Fruit fly (Drosophila melanogaster) whole organism, prepupa: Measurements from ENCODE around the gene CG18787.

Experiments
- Blimp-1 ChIP-seq: fragments of 200-800 bp; sonication (Bioruptor generic); optimal IDR thresholded peaks from 3 replicates; lab custom pipeline; 2017; ENCODE audit warnings: missing biosample characterization, missing genetic modification characterization, mild to moderate bottlenecking, moderate library complexity, missing genetic modification reagents
- CG10631 ChIP-seq: fragments of 200-800 bp; sonication (Bioruptor generic); optimal IDR thresholded peaks from 2 replicates; lab custom pipeline; 2016; ENCODE audit warnings: missing biosample characterization, missing genetic modification characterization
- CG11762 ChIP-seq: fragments of 200-800 bp; sonication (Bioruptor generic); optimal IDR thresholded peaks from 3 replicates; lab custom pipeline; 2016; ENCODE audit warnings: missing biosample characterization, missing genetic modification characterization; ENCODE audit not compliant: insufficient read depth
- CG11902 ChIP-seq: fragments of 200-800 bp; sonication (Bioruptor generic); optimal IDR thresholded peaks from 3 replicates; lab custom pipeline; 2016; ENCODE audit warnings: missing biosample characterization, missing genetic modification characterization
- CG15336 ChIP-seq: fragments of 200-800 bp; sonication (Bioruptor generic); IDR thresholded peaks from 2 replicates; pipeline ENCODE4 v1.3.6; 2022; ENCODE audit warnings: missing biosample characterization, missing genetic modification characterization
- CG1621 ChIP-seq: fragments of 200-800 bp; sonication (Bioruptor generic); optimal IDR thresholded peaks from 3 replicates; lab custom pipeline; 2018; ENCODE audit warnings: missing biosample characterization, mild to moderate bottlenecking, missing genetic modification characterization
- CG31627 ChIP-seq: fragments of 200-800 bp; sonication (Bioruptor generic); optimal IDR thresholded peaks from 3 replicates; lab custom pipeline; 2016; ENCODE audit warnings: missing biosample characterization, missing genetic modification characterization
- CG32006 ChIP-seq: fragments of 200-800 bp; sonication (Bioruptor generic); optimal IDR thresholded peaks from 3 replicates; lab custom pipeline; 2017; ENCODE audit warnings: missing biosample characterization, mild to moderate bottlenecking, missing genetic modification characterization
- CG3919 ChIP-seq: fragments of 200-800 bp; sonication (Bioruptor generic); optimal IDR thresholded peaks from 3 replicates; lab custom pipeline; 2016; ENCODE audit warnings: missing biosample characterization, missing genetic modification characterization
- CG4318 ChIP-seq: fragments of 200-800 bp; sonication (Bioruptor generic); optimal IDR thresholded peaks from 3 replicates; lab custom pipeline; 2017; ENCODE audit warnings: missing biosample characterization, mild to moderate bottlenecking, missing genetic modification characterization
- CG6276 ChIP-seq: fragments of 200-800 bp; sonication (Bioruptor generic); optimal IDR thresholded peaks from 2 replicates; lab custom pipeline; 2017; ENCODE audit warnings: missing biosample characterization, mild to moderate bottlenecking, missing genetic modification characterization
- CG8119 ChIP-seq: fragments of 200-800 bp; sonication (Bioruptor generic); IDR thresholded peaks from 3 replicates; pipeline ENCODE4 v1.3.6; 2022; ENCODE audit warnings: missing biosample characterization, missing genetic modification characterization
- CG8319 ChIP-seq: fragments of 200-800 bp; sonication (Bioruptor generic); optimal IDR thresholded peaks from 3 replicates; lab custom pipeline; 2016; ENCODE audit warnings: missing biosample characterization, missing genetic modification characterization
- CG8632 ChIP-seq: fragments of 200-800 bp; sonication (Bioruptor generic); optimal IDR thresholded peaks from 3 replicates; lab custom pipeline; 2016; ENCODE audit warnings: missing biosample characterization, missing genetic modification characterization
- CG9139 ChIP-seq: fragments of 200-800 bp; sonication (Bioruptor generic); optimal IDR thresholded peaks from 3 replicates; lab custom pipeline; 2017; ENCODE audit warnings: missing biosample characterization, mild to moderate bottlenecking, missing genetic modification characterization
- Eip75B ChIP-seq: fragments of 200-800 bp; sonication (Bioruptor generic); optimal IDR thresholded peaks from 3 replicates; lab custom pipeline; 2016; ENCODE audit warnings: missing biosample characterization, missing genetic modification characterization
- Eip78C ChIP-seq: fragments of 200-800 bp; sonication (Bioruptor generic); peaks from one replicate; lab custom pipeline; 2016; ENCODE audit warnings: missing biosample characterization, missing genetic modification characterization
- Eip93F ChIP-seq: fragments of 200-800 bp; sonication (Bioruptor generic); optimal IDR thresholded peaks from 2 replicates; lab custom pipeline; 2016; ENCODE audit warnings: missing biosample characterization, mild to moderate bottlenecking, missing genetic modification characterization
- Ets21C ChIP-seq: fragments of 200-800 bp; sonication (Bioruptor generic); optimal IDR thresholded peaks from 3 replicates; lab custom pipeline; 2016; ENCODE audit warnings: missing biosample characterization, missing genetic modification characterization
- Ets96B ChIP-seq: fragments of 200-800 bp; optimal IDR thresholded peaks from 2 replicates; lab custom pipeline; 2019; ENCODE audit warnings: missing biosample characterization, mild to moderate bottlenecking, missing genetic modification characterization, moderate library complexity
- Gug ChIP-seq: fragments of 200-800 bp; sonication (Bioruptor generic); IDR thresholded peaks from 2 replicates; pipeline ENCODE4 v1.3.6; 2022; ENCODE audit warnings: missing biosample characterization, missing genetic modification characterization
- Hr38 ChIP-seq: sonication (Bioruptor generic); optimal IDR thresholded peaks from 2 replicates; lab custom pipeline; 2016; ENCODE audit warnings: missing biosample characterization, missing genetic modification characterization
- Hr39 ChIP-seq: fragments of 200-800 bp; sonication (Bioruptor generic); optimal IDR thresholded peaks from 2 replicates; lab custom pipeline; 2016; ENCODE audit warnings: missing biosample characterization, missing genetic modification characterization
- Hr4 ChIP-seq: fragments of 200-800 bp; sonication (Bioruptor generic); optimal IDR thresholded peaks from 3 replicates; lab custom pipeline; 2016; ENCODE audit warnings: missing biosample characterization, missing genetic modification characterization
- Lpt ChIP-seq: fragments of 200-800 bp; sonication (Bioruptor generic); optimal IDR thresholded peaks from 3 replicates; lab custom pipeline; 2016; ENCODE audit warnings: missing biosample characterization, missing genetic modification characterization
- Smox ChIP-seq: fragments of 200-800 bp; sonication (Bioruptor generic); optimal IDR thresholded peaks from 3 replicates; lab custom pipeline; 2016; ENCODE audit warnings: missing biosample characterization, missing genetic modification characterization
- Sox102F ChIP-seq: fragments of 200-800 bp; sonication (Bioruptor generic); optimal IDR thresholded peaks from 2 replicates; lab custom pipeline; 2016; ENCODE audit warnings: missing biosample characterization, mild to moderate bottlenecking, missing genetic modification characterization
- Sox14 ChIP-seq: fragments of 200-800 bp; sonication (Bioruptor generic); optimal IDR thresholded peaks from 3 replicates; lab custom pipeline; 2016; ENCODE audit warnings: missing biosample characterization, missing genetic modification characterization
- Sox15 ChIP-seq: fragments of 200-800 bp; sonication (Bioruptor generic); optimal IDR thresholded peaks from 3 replicates; lab custom pipeline; 2016; ENCODE audit warnings: missing biosample characterization, missing genetic modification characterization
- achi ChIP-seq: fragments of 200-800 bp; sonication (Bioruptor generic); optimal IDR thresholded peaks from 3 replicates; lab custom pipeline; 2016; ENCODE audit warnings: missing biosample characterization, missing genetic modification characterization
- acj6 ChIP-seq: fragments of 200-800 bp; sonication (Bioruptor generic); optimal IDR thresholded peaks from 3 replicates; lab custom pipeline; 2016; ENCODE audit warnings: missing biosample characterization, missing genetic modification characterization
- dac ChIP-seq: fragments of 200-800 bp; sonication (Bioruptor generic); optimal IDR thresholded peaks from 2 replicates; lab custom pipeline; 2017; ENCODE audit warnings: missing biosample characterization, mild to moderate bottlenecking, missing genetic modification characterization
- esn ChIP-seq: fragments of 200-800 bp; sonication (Bioruptor generic); optimal IDR thresholded peaks from 2 replicates; lab custom pipeline; 2016; ENCODE audit warnings: missing biosample characterization, mild to moderate bottlenecking, missing genetic modification characterization, moderate library complexity
- fd59A ChIP-seq: fragments of 200-800 bp; sonication (Bioruptor generic); optimal IDR thresholded peaks from 2 replicates; lab custom pipeline; 2017; ENCODE audit warnings: missing biosample characterization, mild to moderate bottlenecking, missing genetic modification characterization, missing genetic modification reagents
- fd85E ChIP-seq: fragments of 200-800 bp; sonication (Bioruptor generic); optimal IDR thresholded peaks from 3 replicates; lab custom pipeline; 2016; ENCODE audit warnings: missing biosample characterization, missing genetic modification characterization
- lz ChIP-seq: fragments of 200-800 bp; sonication (Bioruptor generic); optimal IDR thresholded peaks from 3 replicates; lab custom pipeline; 2016; ENCODE audit warnings: missing biosample characterization, missing genetic modification characterization
- pdm3 ChIP-seq: fragments of 200-800 bp; sonication (Bioruptor generic); optimal IDR thresholded peaks from 3 replicates; lab custom pipeline; 2016; ENCODE audit warnings: missing biosample characterization, missing genetic modification characterization
- spab ChIP-seq: fragments of 200-800 bp; sonication (Bioruptor generic); optimal IDR thresholded peaks from 2 replicates; lab custom pipeline; 2017; ENCODE audit warnings: missing biosample characterization, mild to moderate bottlenecking, missing genetic modification characterization, missing genetic modification reagents
- ss ChIP-seq, 2 experiments: fragments of 200-800 bp; sonication (Bioruptor generic); optimal IDR thresholded peaks; 2 replicates in 1 of 2; 3 replicates in 1 of 2; lab custom pipeline; 2017 to 2018; ENCODE audit warnings: mild to moderate bottlenecking in 2 of 2, missing biosample characterization in 2 of 2, missing genetic modification characterization in 2 of 2, moderate library complexity in 1 of 2
- svp ChIP-seq: fragments of 200-800 bp; sonication (Bioruptor generic); peaks from one replicate; lab custom pipeline; 2016; ENCODE audit warnings: missing biosample characterization, missing genetic modification characterization
- topi ChIP-seq: fragments of 200-800 bp; sonication (Bioruptor generic); optimal IDR thresholded peaks from 3 replicates; lab custom pipeline; 2016; ENCODE audit warnings: missing biosample characterization, missing genetic modification characterization
- vri ChIP-seq: fragments of 200-800 bp; sonication (Bioruptor generic); optimal IDR thresholded peaks from 3 replicates; lab custom pipeline; 2016; ENCODE audit warnings: missing biosample characterization, mild to moderate bottlenecking, missing genetic modification characterization

Gene CG18787

dm6 chr2L:12045941-12046855 is 47.1 kb upstream of the CG18787 start, which contains the start of gene CG6770 (continued):
- peak; percentile 74 for TF ChIP-seq CG10631 (GFP tag; lab: Kevin White, UChicago)
- TF ChIP-seq Gug (GFP tag; lab: Robert Waterston, UW), result peak; percentile 76
- TF ChIP-seq CG15336 (GFP tag; lab: Robert Waterston, UW), result peak; percentile 92
- TF ChIP-seq CG32006 (GFP tag; lab: Kevin White, UChicago), result peak; percentile 83
- peak; percentile 89 for TF ChIP-seq acj6
- TF ChIP-seq CG4318 (GFP tag; lab: Kevin White, UChicago), result peak; percentile 38
- peak; percentile 75 for TF ChIP-seq Blimp-1 (GFP tag; lab: Kevin White, UChicago)
- peak; percentile 79 for TF ChIP-seq Ets21C
- peak; percentile 78 for TF ChIP-seq spab (GFP tag; lab: Kevin White, UChicago)
- TF ChIP-seq vri (GFP tag; lab: Kevin White, UChicago), result peak; percentile 87
- TF ChIP-seq ss (GFP tag; optimal IDR thresholded peaks at IDR 0.05; lab: Kevin White, UChicago), result peak; percentile 81 to 87
- TF ChIP-seq CG11902 (GFP tag; lab: Kevin White, UChicago), result peak; percentile 63
- TF ChIP-seq Eip75B, result peak; percentile 85
- TF ChIP-seq Sox102F, result peak; percentile 91
- peak; percentile 89 for TF ChIP-seq CG8119 (GFP tag; lab: Robert Waterston, UW)
- TF ChIP-seq Ets96B (tag; lab: Kevin White, UChicago), result peak; percentile 85
- TF ChIP-seq CG31627, result peak; percentile 82
- no peak for TF ChIP-seq Hr38 (GFP tag; lab: Kevin White, UChicago)
- peak; percentile 25 for TF ChIP-seq dac (GFP tag; lab: Kevin White, UChicago)
- peak; percentile 97 for TF ChIP-seq Eip78C (GFP tag; lab: Kevin White, UChicago)
- peak; percentile 64 for TF ChIP-seq CG1621 (tag; lab: Kevin White, UChicago)

dm6 chr2L:12045578-12045940 is 46.4 kb upstream of the CG18787 start:
- no peak for TF ChIP-seq CG15336 (GFP tag; lab: Robert Waterston, UW)
- TF ChIP-seq CG11902 (GFP tag; lab: Kevin White, UChicago), result no peak
- no peak for TF ChIP-seq esn (GFP tag; lab: Kevin White, UChicago)
- no peak for TF ChIP-seq vri (GFP tag; lab: Kevin White, UChicago)
- TF ChIP-seq Lpt (GFP tag; lab: Kevin White, UChicago), result no peak
- TF ChIP-seq Eip93F (GFP tag; lab: Kevin White, UChicago), result no peak
- no peak for TF ChIP-seq pdm3 (GFP tag; lab: Kevin White, UChicago)

dm6 chr2L:12044613-12045350 is 45.6 kb upstream of the CG18787 start, which contains the start of gene CG6785:
CG6785 (minus strand) TSS chr2L:12045200.
- peak; percentile 26 for TF ChIP-seq Blimp-1 (GFP tag; lab: Kevin White, UChicago)
- peak; percentile 89 for TF ChIP-seq CG8632 (GFP tag; lab: Kevin White, UChicago)
- peak; percentile 26 for TF ChIP-seq fd85E
- peak; percentile 67 for TF ChIP-seq Ets96B (tag; lab: Kevin White, UChicago)
- TF ChIP-seq achi, result peak; percentile 81
- peak; percentile 93 for TF ChIP-seq CG15336 (GFP tag; lab: Robert Waterston, UW)
- TF ChIP-seq Eip78C (GFP tag; lab: Kevin White, UChicago), result peak; percentile 96
- TF ChIP-seq Sox15 (GFP tag; lab: Kevin White, UChicago), result peak; percentile 37
- peak; percentile 88 for TF ChIP-seq Sox102F
- peak; percentile 60 for TF ChIP-seq spab (GFP tag; lab: Kevin White, UChicago)
- peak; percentile 64 for TF ChIP-seq CG8319 (GFP tag; lab: Kevin White, UChicago)
- peak; percentile 78 for TF ChIP-seq Lpt (GFP tag; lab: Kevin White, UChicago)
- TF ChIP-seq CG9139 (GFP tag; lab: Kevin White, UChicago), result peak; percentile 46
- TF ChIP-seq CG3919, result no peak
- TF ChIP-seq CG10631 (GFP tag; lab: Kevin White, UChicago), result peak; percentile 69
- peak; percentile 80 for TF ChIP-seq acj6
- TF ChIP-seq fd59A (GFP tag; lab: Kevin White, UChicago), result peak; percentile 58
- TF ChIP-seq dac (GFP tag; lab: Kevin White, UChicago), result peak; percentile 67
- TF ChIP-seq CG6276 (GFP tag; lab: Kevin White, UChicago), result peak; percentile 88
- peak; percentile 74 for TF ChIP-seq lz (GFP tag; lab: Kevin White, UChicago)
- no peak for TF ChIP-seq Smox (GFP tag; lab: Kevin White, UChicago)
- peak; percentile 85 for TF ChIP-seq Sox14
- peak; percentile 92 for TF ChIP-seq svp (GFP tag; lab: Kevin White, UChicago)
- TF ChIP-seq Hr39 (GFP tag; lab: Kevin White, UChicago), result peak; percentile 70
- TF ChIP-seq CG11762 (GFP tag; lab: Kevin White, UChicago), result peak; percentile 74
- peak; percentile 51 for TF ChIP-seq Ets21C
- peak; percentile 79 for TF ChIP-seq Hr4
- peak; percentile 62 for TF ChIP-seq Gug (GFP tag; lab: Robert Waterston, UW)
- TF ChIP-seq topi (GFP tag; lab: Kevin White, UChicago), result peak; percentile 79
